Fruit fly (Drosophila melanogaster) whole organism, pupa: ENCODE measurements around the gene CG31445.

Experiments
- CG12605 ChIP-seq: fragments of 200-800 bp; sonication (Bioruptor generic); IDR thresholded peaks from 2 replicates; pipeline ENCODE4 v1.3.6; 2022; ENCODE audit warnings: missing biosample characterization, missing genetic modification characterization
- CG14655 ChIP-seq: fragments of 200-800 bp; sonication (Bioruptor generic); optimal IDR thresholded peaks from 3 replicates; lab custom pipeline; 2017; ENCODE audit warnings: mild to moderate bottlenecking, missing biosample characterization, missing genetic modification reagents, missing genetic modification characterization
- CG15710 ChIP-seq: fragments of 200-800 bp; sonication (Bioruptor generic); optimal IDR thresholded peaks from 2 replicates; lab custom pipeline; 2018; ENCODE audit warnings: missing biosample characterization, mild to moderate bottlenecking, missing genetic modification characterization, moderate library complexity
- Pif1B ChIP-seq: fragments of 200-800 bp; sonication (Bioruptor generic); optimal IDR thresholded peaks from 3 replicates; lab custom pipeline; 2016; ENCODE audit warnings: missing biosample characterization, missing genetic modification characterization

DNA sequence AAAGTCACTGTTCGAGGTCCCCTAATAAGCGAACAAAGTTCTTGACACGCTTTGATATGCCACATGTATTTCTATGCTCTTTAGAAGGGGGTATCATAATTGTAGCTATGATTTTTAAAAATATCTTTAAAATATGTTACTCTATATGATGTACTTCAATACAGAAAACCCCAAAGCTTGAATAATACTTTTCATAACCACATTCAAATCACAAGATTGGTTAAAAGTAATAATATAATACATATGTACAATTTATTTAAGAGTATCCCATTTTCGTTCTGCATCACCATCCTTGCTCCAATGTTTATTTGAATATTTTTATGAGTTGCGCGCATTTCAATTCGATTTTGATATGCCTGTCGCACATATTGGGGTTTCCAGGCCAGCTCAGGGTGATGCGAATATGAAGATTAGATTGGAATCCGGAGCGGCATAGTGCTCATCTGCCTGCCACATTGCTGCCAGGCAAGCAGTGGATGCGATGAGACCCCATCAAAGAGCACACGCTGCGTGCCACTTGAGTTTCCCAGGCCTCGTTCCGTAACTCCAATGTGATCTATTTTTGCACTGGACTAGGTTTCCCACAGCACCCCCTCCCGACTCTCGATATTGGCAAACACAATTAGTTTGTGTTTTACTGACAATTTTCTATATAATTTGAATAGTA, 15.0 kb upstream of the CG31445 start:
- TF ChIP-seq CG12605 (GFP tag; lab: Robert Waterston, UW) = no peak
- TF ChIP-seq CG14655 (GFP tag; lab: Kevin White, UChicago) = no peak
- TF ChIP-seq CG15710 = no peak
- TF ChIP-seq Pif1B (GFP tag; lab: Kevin White, UChicago) = no peak
